Worm (Caenorhabditis elegans): ENCODE results near the gene sfxn-5.

Gene sfxn-5

DNA sequence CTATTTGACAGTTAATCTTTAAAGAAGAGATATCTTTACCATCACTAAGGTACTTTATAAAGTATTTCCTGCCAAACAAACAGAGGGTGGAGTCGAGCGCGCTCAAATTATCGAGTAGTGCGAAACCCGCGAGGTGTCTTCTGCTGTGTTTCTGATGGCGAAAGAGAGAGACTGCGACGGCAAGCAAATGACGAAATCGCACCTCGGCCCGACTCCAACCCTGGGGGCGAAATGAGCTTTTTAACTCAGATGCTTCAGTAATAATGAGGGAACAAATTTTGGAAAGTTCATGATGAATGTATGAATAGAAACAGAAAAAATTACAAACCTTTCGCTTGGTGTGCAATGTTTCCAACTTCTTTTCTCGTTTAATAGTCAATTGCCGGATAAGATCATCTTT is 13.3 kb downstream of the sfxn-5 start (continued):
- TF ChIP-seq F49E8.2 (tag; optimal IDR thresholded peaks at IDR 0.05; ENCODE audit: borderline replicate concordance) (peak; percentile 60), nhr-102 (tag; optimal IDR thresholded peaks at IDR 0.05) (peak; percentile 47), lin-15B (tag; optimal IDR thresholded peaks at IDR 0.05) (no peak), hmg-1.1 (GFP tag; IDR thresholded peaks at IDR 0.05) (0 out of 2 replicates have a peak, but pooled peaks have one; percentile 53), saeg-2 (GFP tag; IDR thresholded peaks at IDR 0.05) (no peak)

DNA sequence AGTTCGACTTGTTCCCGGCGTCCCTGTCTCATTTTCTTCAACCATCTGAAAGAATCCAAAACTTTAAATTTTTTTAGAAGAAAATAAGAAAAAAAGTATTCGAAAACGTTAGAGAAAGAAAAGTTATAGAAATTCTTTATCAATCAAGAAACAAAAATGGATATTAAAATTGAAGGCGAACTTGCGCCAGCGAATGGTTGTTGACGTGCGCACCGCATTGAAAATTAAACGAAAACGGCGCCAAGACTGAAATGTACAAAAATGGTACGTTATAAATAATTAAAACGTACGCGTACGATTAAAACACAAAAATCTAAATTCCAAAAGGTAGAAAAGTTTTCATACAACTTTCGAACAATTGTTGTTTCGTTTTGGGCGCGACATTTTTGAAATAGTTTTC is 18.0 kb downstream of the sfxn-5 start, which contains the start of gene K02C4.3:
Gene K02C4.3, minus strand, starts transcription at position 51 of the 400 bp plus-strand sequence.
- TF ChIP-seq rbr-2 (tag; optimal IDR thresholded peaks at IDR 0.05) (peak; percentile 40), ZK337.2 (GFP tag; IDR thresholded peaks at IDR 0.05) (no peak), saeg-2 (GFP tag; IDR thresholded peaks at IDR 0.05) (no peak), T20F7.1 (GFP tag; optimal IDR thresholded peaks at IDR 0.05) (peak; percentile 77), spr-1 (tag; optimal IDR thresholded peaks at IDR 0.05) (peak; percentile 42), zfp-3 (GFP tag; conservative IDR thresholded peaks at IDR 0.05) (no peak), ceh-20 (GFP tag; IDR thresholded peaks at IDR 0.05) (no peak), pqm-1 (tag; optimal IDR thresholded peaks at IDR 0.05) (no peak), nhr-6 (tag; optimal IDR thresholded peaks at IDR 0.05) (peak; percentile 51), daf-16 (GFP tag; optimal IDR thresholded peaks at IDR 0.05) (no peak), daf-16 (tag; optimal IDR thresholded peaks at IDR 0.05) (no peak), dmd-9 (GFP tag; IDR thresholded peaks at IDR 0.05) (no peak), mdt-29 (GFP tag; IDR thresholded peaks at IDR 0.05) (no peak), ces-1 (GFP tag; optimal IDR thresholded peaks at IDR 0.05) (no peak), mes-2 (tag; optimal IDR thresholded peaks at IDR 0.05; ENCODE audit: poor library complexity, severe bottlenecking) (peak; percentile 81), aha-1 (tag) (no peak), vab-7 (GFP tag; IDR thresholded peaks at IDR 0.05) (no peak), F37D6.2 (tag; optimal IDR thresholded peaks at IDR 0.05) (no peak), set-16 (GFP tag; IDR thresholded peaks at IDR 0.05) (no peak), nhr-10 (tag; optimal IDR thresholded peaks at IDR 0.05) (no peak), F10B5.3 (tag; optimal IDR thresholded peaks at IDR 0.05) (no peak), lin-38 (GFP tag; IDR thresholded peaks at IDR 0.05) (peak; percentile 75), ceh-32 (tag; optimal IDR thresholded peaks at IDR 0.05; ENCODE audit: poor library complexity) (no peak), pha-4 (GFP tag; IDR thresholded peaks at IDR 0.05) (no peak), pha-4 (tag; optimal IDR thresholded peaks at IDR 0.05) (peak; percentile 14), lin-15B (tag; optimal IDR thresholded peaks at IDR 0.05) (no peak), duxl-1 (tag; optimal IDR thresholded peaks at IDR 0.05; ENCODE audit: poor library complexity) (peak; percentile 54), dmd-6 (GFP tag; IDR thresholded peaks at IDR 0.05) (peak; percentile 42; the same call in 1 of the 2 replicates), nhr-25 (tag; optimal IDR thresholded peaks at IDR 0.05; ENCODE audit: borderline replicate concordance, insufficient read depth) (no peak), gei-8 (GFP tag; optimal IDR thresholded peaks at IDR 0.05) (no peak), Y5F2A.4 (GFP tag; optimal IDR thresholded peaks at IDR 0.05) (no peak), F26F4.8 (GFP tag; conservative IDR thresholded peaks at IDR 0.05) (no peak), daf-12 (tag; optimal IDR thresholded peaks at IDR 0.05) (no peak), ceh-82 (tag; optimal IDR thresholded peaks at IDR 0.05) (no peak), hlh-30 (tag; optimal IDR thresholded peaks at IDR 0.05; ENCODE audit: insufficient read depth) (peak; percentile 42), egl-43 (GFP tag; IDR thresholded peaks at IDR 0.05) (no peak), F44E2.7 (GFP tag; IDR thresholded peaks at IDR 0.05) (no peak), nhr-11 (tag; optimal IDR thresholded peaks at IDR 0.05) (peak; percentile 0), ZK546.5 (tag; optimal IDR thresholded peaks at IDR 0.05) (no peak), unc-130 (GFP tag; optimal IDR thresholded peaks at IDR 0.05) (no peak), unc-39 (tag; optimal IDR thresholded peaks at IDR 0.05) (no peak), zip-2 (tag; optimal IDR thresholded peaks at IDR 0.05) (no peak), nhr-77 (tag; optimal IDR thresholded peaks at IDR 0.05) (peak; percentile 45), nhr-111 (GFP tag; optimal IDR thresholded peaks at IDR 0.05) (no peak), zfp-2 (tag; optimal IDR thresholded peaks at IDR 0.05) (no peak), mep-1 (tag; optimal IDR thresholded peaks at IDR 0.05) (peak; percentile 70)
